Worm (Caenorhabditis elegans): ENCODE results near the gene F44E5.1.
A peak's percentile ranks its signal among the peaks of the same experiment; 100 is the strongest.

F44E5.1 gene

ce11 chrII:11726470-11727106 is 47.8 kb downstream of the F44E5.1 start, which contains the start of gene F13D12.5 (continued):
- TF ChIP-seq madf-9 (GFP tag; conservative IDR thresholded peaks at IDR 0.05) (no peak), dve-1 (tag; optimal IDR thresholded peaks at IDR 0.05; ENCODE audit: insufficient read depth) (no peak), Y75B8A.6 (GFP tag; IDR thresholded peaks at IDR 0.05) (no peak), mdt-29 (GFP tag; IDR thresholded peaks at IDR 0.05) (no peak), lin-13 (GFP tag; optimal IDR thresholded peaks at IDR 0.05) (no peak), nhr-77 (tag; optimal IDR thresholded peaks at IDR 0.05) (no peak), ztf-7 (tag; optimal IDR thresholded peaks at IDR 0.05) (no peak), lin-15B (tag; optimal IDR thresholded peaks at IDR 0.05) (no peak), nhr-10 (tag; optimal IDR thresholded peaks at IDR 0.05) (no peak), nhr-11 (tag; optimal IDR thresholded peaks at IDR 0.05) (no peak), snpc-4 (tag; optimal IDR thresholded peaks at IDR 0.05) (no peak), ama-1 (optimal IDR thresholded peaks at IDR 0.05) (no peak), php-3 (GFP tag; IDR thresholded peaks at IDR 0.05) (no peak), F10B5.3 (tag; optimal IDR thresholded peaks at IDR 0.05) (no peak), ceh-62 (tag; optimal IDR thresholded peaks at IDR 0.05) (no peak), pqm-1 (tag; optimal IDR thresholded peaks at IDR 0.05) (no peak), spr-1 (tag; optimal IDR thresholded peaks at IDR 0.05) (no peak), jun-1 (tag; optimal IDR thresholded peaks at IDR 0.05) (no peak), fos-1 (tag; optimal IDR thresholded peaks at IDR 0.05) (no peak), hif-1 (tag; optimal IDR thresholded peaks at IDR 0.05) (no peak), D1046.2 (GFP tag; IDR thresholded peaks at IDR 0.05) (no peak), snpc-1.2 (GFP tag; IDR thresholded peaks at IDR 0.05) (no peak), ctbp-1 (GFP tag; IDR thresholded peaks at IDR 0.05) (no peak), ceh-28 (tag; optimal IDR thresholded peaks at IDR 0.05) (no peak), unc-39 (tag; optimal IDR thresholded peaks at IDR 0.05) (no peak), Y105C5A.15 (GFP tag; IDR thresholded peaks at IDR 0.05) (no peak), saeg-2 (GFP tag; IDR thresholded peaks at IDR 0.05) (no peak), aly-2 (tag; optimal IDR thresholded peaks at IDR 0.05) (no peak), Y5F2A.4 (GFP tag; optimal IDR thresholded peaks at IDR 0.05) (no peak), nhr-76 (tag; optimal IDR thresholded peaks at IDR 0.05) (no peak), F44E2.7 (GFP tag; IDR thresholded peaks at IDR 0.05) (no peak), egl-43 (GFP tag; IDR thresholded peaks at IDR 0.05) (0 out of 2 replicates have a peak, but pooled peaks have one; percentile 46), sdz-12 (GFP tag; optimal IDR thresholded peaks at IDR 0.05) (no peak), unc-62 (GFP tag; optimal IDR thresholded peaks at IDR 0.05 in 1 of 2) (no peak), unc-62 (tag; optimal IDR thresholded peaks at IDR 0.05) (no peak), lin-1 (GFP tag; IDR thresholded peaks at IDR 0.05) (no peak), madf-5 (GFP tag; IDR thresholded peaks at IDR 0.05) (no peak), nhr-6 (tag; optimal IDR thresholded peaks at IDR 0.05) (no peak), attf-4 (tag; optimal IDR thresholded peaks at IDR 0.05) (no peak), rbr-2 (tag; optimal IDR thresholded peaks at IDR 0.05) (peak; percentile 10), ceh-32 (tag; optimal IDR thresholded peaks at IDR 0.05; ENCODE audit: poor library complexity) (no peak), daf-16 (GFP tag; optimal IDR thresholded peaks at IDR 0.05) (no peak), daf-16 (tag; optimal IDR thresholded peaks at IDR 0.05) (no peak), dmd-9 (GFP tag; IDR thresholded peaks at IDR 0.05) (no peak), zip-2 (tag; optimal IDR thresholded peaks at IDR 0.05) (no peak), R02D3.7 (tag; optimal IDR thresholded peaks at IDR 0.05) (no peak), vab-7 (GFP tag; IDR thresholded peaks at IDR 0.05) (no peak), hlh-30 (tag; optimal IDR thresholded peaks at IDR 0.05; ENCODE audit: insufficient read depth) (no peak), arid-1 (GFP tag; conservative IDR thresholded peaks at IDR 0.05) (no peak), ceh-20 (GFP tag; IDR thresholded peaks at IDR 0.05) (no peak), lin-39 (tag; optimal IDR thresholded peaks at IDR 0.05) (no peak), aha-1 (tag) (peak; percentile 41), lim-7 (GFP tag; IDR thresholded peaks at IDR 0.05) (no peak), T20F7.1 (GFP tag; optimal IDR thresholded peaks at IDR 0.05) (no peak)
